Fruit fly (Drosophila melanogaster) whole organism, pupa: ENCODE measurements around the gene CG31681.

Experiments
- CG10348 ChIP-seq: fragments of 200-800 bp; sonication (Bioruptor generic); IDR thresholded peaks from 2 replicates; pipeline ENCODE4 v1.3.6; 2022; ENCODE audit warnings: missing biosample characterization, missing genetic modification characterization
- CG12605 ChIP-seq: fragments of 200-800 bp; sonication (Bioruptor generic); IDR thresholded peaks from 2 replicates; pipeline ENCODE4 v1.3.6; 2022; ENCODE audit warnings: missing biosample characterization, missing genetic modification characterization
- CG13204 ChIP-seq: fragments of 200-800 bp; sonication (Bioruptor generic); optimal IDR thresholded peaks from 2 replicates; lab custom pipeline; 2018; ENCODE audit warnings: missing biosample characterization, mild to moderate bottlenecking, missing genetic modification characterization, moderate library complexity
- CG14655 ChIP-seq: fragments of 200-800 bp; sonication (Bioruptor generic); optimal IDR thresholded peaks from 3 replicates; lab custom pipeline; 2017; ENCODE audit warnings: mild to moderate bottlenecking, missing biosample characterization, missing genetic modification reagents, missing genetic modification characterization
- CG15710 ChIP-seq: fragments of 200-800 bp; sonication (Bioruptor generic); optimal IDR thresholded peaks from 2 replicates; lab custom pipeline; 2018; ENCODE audit warnings: missing biosample characterization, mild to moderate bottlenecking, missing genetic modification characterization, moderate library complexity
- CG17806 ChIP-seq: fragments of 200-800 bp; sonication (Bioruptor generic); optimal IDR thresholded peaks from 2 replicates; lab custom pipeline; 2018; ENCODE audit warnings: missing biosample characterization, mild to moderate bottlenecking, missing genetic modification characterization, moderate library complexity
- CG32121 ChIP-seq: fragments of 200-800 bp; sonication (Bioruptor generic); IDR thresholded peaks from 2 replicates; pipeline ENCODE4 v1.3.6; 2022; ENCODE audit warnings: missing biosample characterization, missing genetic modification characterization
- CG34367 ChIP-seq: fragments of 200-800 bp; sonication (Bioruptor generic); optimal IDR thresholded peaks from 2 replicates; lab custom pipeline; 2018; ENCODE audit warnings: missing biosample characterization, mild to moderate bottlenecking, missing genetic modification characterization
- CG4496 ChIP-seq: fragments of 200-800 bp; sonication (Bioruptor generic); IDR thresholded peaks from 3 replicates; pipeline ENCODE4 v1.3.6; 2022; ENCODE audit warnings: missing biosample characterization, missing genetic modification characterization
- CG8159 ChIP-seq: fragments of 200-800 bp; sonication (Bioruptor generic); optimal IDR thresholded peaks from 3 replicates; lab custom pipeline; 2018; ENCODE audit warnings: missing biosample characterization, mild to moderate bottlenecking, missing genetic modification characterization, moderate library complexity
- CG8301 ChIP-seq: fragments of 200-800 bp; sonication (Bioruptor generic); optimal IDR thresholded peaks from 2 replicates; lab custom pipeline; 2018; ENCODE audit warnings: missing biosample characterization, mild to moderate bottlenecking, missing genetic modification characterization
- D1 ChIP-seq: fragments of 200-800 bp; sonication (Bioruptor generic); optimal IDR thresholded peaks from 2 replicates; lab custom pipeline; 2018; ENCODE audit warnings: missing biosample characterization, mild to moderate bottlenecking, missing genetic modification characterization, moderate library complexity
- EcR ChIP-seq: fragments of 200-800 bp; sonication (Bioruptor generic); optimal IDR thresholded peaks from 3 replicates; lab custom pipeline; 2019; ENCODE audit warnings: missing biosample characterization, missing genetic modification characterization, mild to moderate bottlenecking, moderate library complexity, missing genetic modification reagents
- Ets98B ChIP-seq: fragments of 200-800 bp; sonication (Bioruptor generic); IDR thresholded peaks from 2 replicates; pipeline ENCODE4 v1.3.6; 2022; ENCODE audit warnings: missing biosample characterization, missing genetic modification characterization
- Pif1A ChIP-seq: fragments of 200-800 bp; sonication (Bioruptor generic); optimal IDR thresholded peaks from 3 replicates; lab custom pipeline; 2016; ENCODE audit warnings: missing biosample characterization, missing genetic modification characterization
- Snoo ChIP-seq: fragments of 200-800 bp; sonication (Bioruptor generic); optimal IDR thresholded peaks from 3 replicates; lab custom pipeline; 2017; ENCODE audit warnings: missing biosample characterization, mild to moderate bottlenecking, missing genetic modification characterization, inconsistent platforms
- fd96Ca ChIP-seq: fragments of 200-800 bp; sonication (Bioruptor generic); IDR thresholded peaks from 3 replicates; pipeline ENCODE4 v1.3.6; 2022; ENCODE audit warnings: missing biosample characterization, missing genetic modification characterization
- gl ChIP-seq: fragments of 200-800 bp; sonication (Bioruptor generic); optimal IDR thresholded peaks from 2 replicates; lab custom pipeline; 2018; ENCODE audit warnings: missing biosample characterization, mild to moderate bottlenecking, missing genetic modification characterization
- rn ChIP-seq: fragments of 200-800 bp; sonication (Bioruptor generic); IDR thresholded peaks from 2 replicates; pipeline ENCODE4 v1.3.6; 2022; ENCODE audit warnings: missing biosample characterization, missing genetic modification characterization

CG31681 gene

dm6 chr2L:2286773-2287172, at the start of gene CG31681:
TSS of gene CG31681 (minus strand) at chr2L:2286873.
- TF ChIP-seq Snoo (tag; lab: Kevin White, UChicago) = no peak
- TF ChIP-seq CG34367 (tag; lab: Kevin White, UChicago) = no peak
- TF ChIP-seq fd96Ca (GFP tag; lab: Robert Waterston, UW) = no peak
- no peak for TF ChIP-seq CG14655 (GFP tag; lab: Kevin White, UChicago)
- no peak for TF ChIP-seq CG17806 (tag; lab: Kevin White, UChicago)
- TF ChIP-seq CG13204 (GFP tag; lab: Kevin White, UChicago) = no peak
- TF ChIP-seq CG10348 (GFP tag; lab: Robert Waterston, UW) = no peak
- no peak for TF ChIP-seq rn
- no peak for TF ChIP-seq Ets98B (GFP tag; lab: Robert Waterston, UW)
- TF ChIP-seq Pif1A (GFP tag; lab: Kevin White, UChicago) = no peak
- no peak for TF ChIP-seq EcR (GFP tag; lab: Kevin White, UChicago)
- TF ChIP-seq gl (tag; lab: Kevin White, UChicago) = no peak
- no peak for TF ChIP-seq CG15710
- no peak for TF ChIP-seq CG32121 (GFP tag; lab: Robert Waterston, UW)

- TF ChIP-seq rn (no peak), CG14655 (GFP tag; lab: Kevin White, UChicago) (no peak), fd96Ca (GFP tag; lab: Robert Waterston, UW) (0 out of 3 replicates have a peak, but pooled peaks have one; percentile 11), Pif1A (GFP tag; lab: Kevin White, UChicago) (no peak), Ets98B (GFP tag; lab: Robert Waterston, UW) (no peak)
Measured at dm6 chr2L:2314165-2314564, 27.5 kb upstream of the CG31681 start.

dm6 chr2L:2311449-2311848, 24.8 kb upstream of the CG31681 start, which contains the start of gene eys:
TSS of gene eys (plus strand) at chr2L:2311680.
- TF ChIP-seq Ets98B (GFP tag; lab: Robert Waterston, UW) = no peak
- TF ChIP-seq Pif1A (GFP tag; lab: Kevin White, UChicago) = no peak
- TF ChIP-seq, all 21 proteins: peak for 0

dm6 chr2L:2307648-2308047, 21.0 kb upstream of the CG31681 start, which contains the start of gene CG16995:
TSS of gene CG16995 (plus strand) at chr2L:2307948.
- no peak for TF ChIP-seq gl (tag; lab: Kevin White, UChicago)
- TF ChIP-seq fd96Ca (GFP tag; lab: Robert Waterston, UW) = no peak
- TF ChIP-seq CG4496 (GFP tag; lab: Robert Waterston, UW) = no peak
- TF ChIP-seq Ets98B (GFP tag; lab: Robert Waterston, UW) = no peak
- TF ChIP-seq D1 (tag; lab: Kevin White, UChicago) = no peak
- TF ChIP-seq CG12605 (GFP tag; lab: Robert Waterston, UW) = no peak

dm6 chr2L:2299803-2300202, 13.1 kb upstream of the CG31681 start, which contains the start of gene CG31949:
TSS of gene CG31949 (plus strand) at chr2L:2300103.
- TF ChIP-seq CG15710 (no peak), CG12605 (GFP tag; lab: Robert Waterston, UW) (no peak), gl (tag; lab: Kevin White, UChicago) (no peak), Snoo (tag; lab: Kevin White, UChicago) (no peak), CG13204 (GFP tag; lab: Kevin White, UChicago) (no peak), CG34367 (tag; lab: Kevin White, UChicago) (no peak), D1 (tag; lab: Kevin White, UChicago) (no peak)

dm6 chr2L:2290638-2291037, 4.0 kb upstream of the CG31681 start, which contains the start of gene robl22E:
TSS of gene robl22E (minus strand) at chr2L:2290738.
- TF ChIP-seq D1 (tag; lab: Kevin White, UChicago) (no peak), Snoo (tag; lab: Kevin White, UChicago) (no peak), gl (tag; lab: Kevin White, UChicago) (no peak), CG32121 (GFP tag; lab: Robert Waterston, UW) (no peak), CG14655 (GFP tag; lab: Kevin White, UChicago) (no peak), CG8301 (tag; lab: Kevin White, UChicago) (no peak), CG15710 (no peak), CG4496 (GFP tag; lab: Robert Waterston, UW) (no peak), CG12605 (GFP tag; lab: Robert Waterston, UW) (no peak), rn (no peak)
- TF ChIP-seq, all 21 proteins: peak for 0

dm6 chr2L:2289316-2289715, 2.6 kb upstream of the CG31681 start, which contains the start of gene CG17237:
TSS of gene CG17237 (minus strand) at chr2L:2289416.
- no peak for TF ChIP-seq CG17806 (tag; lab: Kevin White, UChicago)
- TF ChIP-seq CG8301 (tag; lab: Kevin White, UChicago) = no peak
- no peak for TF ChIP-seq Snoo (tag; lab: Kevin White, UChicago)
- no peak for TF ChIP-seq CG8159 (tag; lab: Kevin White, UChicago)

- no peak for TF ChIP-seq CG4496 (GFP tag; lab: Robert Waterston, UW)
- TF ChIP-seq CG34367 (tag; lab: Kevin White, UChicago) = no peak
- TF ChIP-seq rn = no peak
- no peak for TF ChIP-seq gl (tag; lab: Kevin White, UChicago)
- no peak for TF ChIP-seq Snoo (tag; lab: Kevin White, UChicago)
- no peak for TF ChIP-seq CG32121 (GFP tag; lab: Robert Waterston, UW)
- TF ChIP-seq Ets98B (GFP tag; lab: Robert Waterston, UW) = no peak
- TF ChIP-seq, all 21 proteins: peak for 0
Measured at dm6 chr2L:2287807-2288206, 1.1 kb upstream of the CG31681 start, which contains the start of gene CG42658. TSS of gene CG42658 (minus strand) at chr2L:2287907.
